Fruit fly (Drosophila melanogaster): ENCODE data around the gene Mau2.
A peak's percentile ranks its signal among the peaks of the same experiment; 100 is the strongest.

The Mau2 gene

dm6 chr3R:15242186-15243045 lies 33.4 kb downstream of the Mau2 start, which contains the start of the genes tefu and Hsc70-4 (continued):
- TF ChIP-seq Lhr (GFP tag; optimal IDR thresholded peaks at IDR 0.05) (peak; percentile 95), lov (optimal IDR thresholded peaks at IDR 0.05) (no peak), lov (GFP tag; IDR thresholded peaks at IDR 0.05) (no peak; the same call in 2 of the 3 replicates), CG12659 (GFP tag; optimal IDR thresholded peaks at IDR 0.05) (peak; percentile 80), CG1024 (GFP tag; IDR thresholded peaks at IDR 0.05) (peak; percentile 83), mam (GFP tag; optimal IDR thresholded peaks at IDR 0.05) (peak; percentile 88), CG16779 (GFP tag; IDR thresholded peaks at IDR 0.05) (no peak), br (optimal IDR thresholded peaks at IDR 0.05) (no peak), CG8944 (GFP tag; optimal IDR thresholded peaks at IDR 0.05) (peak; percentile 48), CG4707 (GFP tag; optimal IDR thresholded peaks at IDR 0.05) (no peak), CG2120 (GFP tag; optimal IDR thresholded peaks at IDR 0.05) (peak; percentile 84), Xbp1 (GFP tag; optimal IDR thresholded peaks at IDR 0.05) (peak; percentile 90), Mrtf (GFP tag; IDR thresholded peaks at IDR 0.05) (peak; percentile 83), Dip3 (GFP tag; optimal IDR thresholded peaks at IDR 0.05) (peak; percentile 77), CG1529 (GFP tag; optimal IDR thresholded peaks at IDR 0.05) (no peak), CG4328 (GFP tag; optimal IDR thresholded peaks at IDR 0.05) (no peak), aop (GFP tag; IDR thresholded peaks at IDR 0.05) (no peak), seq (GFP tag; IDR thresholded peaks at IDR 0.05) (peak; percentile 63), Doc3 (GFP tag; IDR thresholded peaks at IDR 0.05; ENCODE audit: partially characterized antibody) (no peak), Fer3 (tag; optimal IDR thresholded peaks at IDR 0.05) (peak; percentile 62), CG33213 (GFP tag; optimal IDR thresholded peaks at IDR 0.05) (peak; percentile 55), NK7.1 (GFP tag; optimal IDR thresholded peaks at IDR 0.05) (no peak), Atf6 (GFP tag; IDR thresholded peaks at IDR 0.05) (peak; percentile 73), CG6854 (GFP tag; optimal IDR thresholded peaks at IDR 0.05) (no peak), CG13424 (tag; optimal IDR thresholded peaks at IDR 0.05) (peak; percentile 73), Hr51 (GFP tag; optimal IDR thresholded peaks at IDR 0.05) (peak in 1 of 2 experiments; percentile 70), lilli (GFP tag; optimal IDR thresholded peaks at IDR 0.05) (peak; percentile 69), CG33557 (GFP tag; optimal IDR thresholded peaks at IDR 0.05) (peak; percentile 40), ATbp (GFP tag; optimal IDR thresholded peaks at IDR 0.05) (peak; percentile 31), fd96Cb (tag; optimal IDR thresholded peaks at IDR 0.05) (peak; percentile 80), CG9797 (GFP tag; optimal IDR thresholded peaks at IDR 0.05) (peak; percentile 96), CG11085 (GFP tag; IDR thresholded peaks at IDR 0.05) (peak; percentile 78), CG1647 (GFP tag; optimal IDR thresholded peaks at IDR 0.05) (peak; percentile 83), MBD-R2 (GFP tag; IDR thresholded peaks at IDR 0.05) (peak; percentile 58), dan (GFP tag; IDR thresholded peaks at IDR 0.05) (0 out of 2 replicates have a peak, but pooled peaks have one; percentile 44), CG17328 (GFP tag; IDR thresholded peaks at IDR 0.05) (peak; percentile 58), vfl (GFP tag; optimal IDR thresholded peaks at IDR 0.05) (peak; percentile 71), her (GFP tag; optimal IDR thresholded peaks at IDR 0.05) (peak; percentile 28), caup (GFP tag; optimal IDR thresholded peaks at IDR 0.05; ENCODE audit: severe bottlenecking) (peak; percentile 38), H15 (GFP tag; IDR thresholded peaks at IDR 0.05) (peak; percentile 72; the same call in 2 of the 3 replicates), CG13123 (GFP tag; optimal IDR thresholded peaks at IDR 0.05) (peak; percentile 63), so (GFP tag; IDR thresholded peaks at IDR 0.05) (peak; percentile 62; the same call in 1 of the 3 replicates), CG12071 (GFP tag; optimal IDR thresholded peaks at IDR 0.05) (peak; percentile 25), CG14965 (GFP tag; optimal IDR thresholded peaks at IDR 0.05; ENCODE audit: borderline replicate concordance) (no peak), NC2β (GFP tag; optimal IDR thresholded peaks at IDR 0.05) (peak; percentile 69), E2f2 (GFP tag; IDR thresholded peaks at IDR 0.05) (peak; percentile 71), gro (GFP tag; optimal IDR thresholded peaks at IDR 0.05) (peak; percentile 4), lbe (GFP tag; optimal IDR thresholded peaks at IDR 0.05) (no peak), CG13775 (GFP tag; optimal IDR thresholded peaks at IDR 0.05) (peak; percentile 81), CG4404 (GFP tag; IDR thresholded peaks at IDR 0.05) (peak; percentile 74)

Data from whole organism, embryonic.